Fruit fly (Drosophila melanogaster): ENCODE results near the gene CG43446.

- TF ChIP-seq psq (GFP tag; optimal IDR thresholded peaks at IDR 0.05) (no peak), Dfd (GFP tag; optimal IDR thresholded peaks at IDR 0.05) (no peak), foxo (GFP tag; optimal IDR thresholded peaks at IDR 0.05) (no peak), sage (GFP tag; optimal IDR thresholded peaks at IDR 0.05) (no peak), h (GFP tag; optimal IDR thresholded peaks at IDR 0.05) (no peak), jim (GFP tag; optimal IDR thresholded peaks at IDR 0.05) (no peak)
Measured at dm6 chr3R:21022769-21023517, 35.2 kb upstream of the CG43446 start.

Measured in whole organism, wandering third instar larva.